Worm (Caenorhabditis elegans) whole organism, young adult: ENCODE data around the gene srbc-40.

ENCODE experiments used
- Y53G8AR.9 ChIP-seq: fragments of 200-800 bp; sonication (Bioruptor generic); conservative IDR thresholded peaks from 2 replicates; pipeline ENCODE4 v1.3.6; 2022; ENCODE audit warnings: missing genetic modification reagents, missing genetic modification characterization, missing compliant biosample characterization
- ama-1 ChIP-seq, 3 experiments: fragments of 150-350 bp in 1 of 3; sonication (generic microtip) in 2 of 3; optimal IDR thresholded peaks; 2 replicates each; lab custom pipeline; 2014 to 2018; ENCODE audit warnings: missing biosample characterization in 2 of 3, missing genetic modification characterization in 2 of 3, missing genetic modification reagents in 2 of 3
- ceh-79 ChIP-seq: sonication (generic microtip); optimal IDR thresholded peaks from 2 replicates; lab custom pipeline; 2017; ENCODE audit warnings: mild to moderate bottlenecking, missing genetic modification characterization, missing compliant biosample characterization
- fkh-3 ChIP-seq: sonication (generic microtip); optimal IDR thresholded peaks from 2 replicates; lab custom pipeline; 2016; ENCODE audit warnings: mild to moderate bottlenecking, missing genetic modification characterization, missing compliant biosample characterization
- sea-2 ChIP-seq: fragments of 200-800 bp; sonication (Bioruptor generic); IDR thresholded peaks from 2 replicates; pipeline ENCODE4 v1.3.6; 2022; ENCODE audit warnings: missing genetic modification characterization, missing compliant biosample characterization

DNA sequence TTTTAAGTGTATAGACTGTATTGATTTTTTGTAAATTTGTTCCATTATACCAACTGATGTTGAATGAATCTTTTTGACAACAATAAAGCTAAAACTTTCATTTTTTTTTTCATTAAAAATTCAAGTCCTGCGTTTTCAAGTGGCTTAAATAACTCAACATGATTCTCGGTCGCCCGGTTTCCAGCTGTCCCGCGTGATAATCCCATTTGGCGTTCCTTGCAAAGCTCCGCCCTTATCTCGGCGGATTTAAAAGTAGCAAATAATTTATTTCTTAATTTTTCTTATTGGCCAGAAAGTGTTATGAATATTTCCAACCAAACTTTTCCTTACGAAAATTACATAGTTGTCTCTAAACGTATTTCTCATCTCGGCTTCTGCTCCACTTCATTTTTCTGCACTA, 36.5 kb upstream of the srbc-40 start, which contains the start of gene str-20:
- TF ChIP-seq Y53G8AR.9, result no peak
- no peak for TF ChIP-seq ama-1 (optimal IDR thresholded peaks at IDR 0.05; lab: Kevin White, UChicago)
- no peak for TF ChIP-seq ama-1 (GFP tag; optimal IDR thresholded peaks at IDR 0.05; lab: Kevin White, UChicago)
- no peak for TF ChIP-seq sea-2 (GFP tag; lab: Robert Waterston, UW)
- no peak for TF ChIP-seq ceh-79
- TF ChIP-seq fkh-3, result no peak
